Worm (Caenorhabditis elegans): ENCODE results near the gene C38C3.3.

Gene C38C3.3

ce11 chrV:1464543-1465040 is 30.8 kb upstream of the C38C3.3 start, which contains the start of the genes fpn-1.2 and pqn-54:
Gene fpn-1.2 (minus strand): TSS chrV:1464699.
Gene pqn-54 (plus strand): TSS chrV:1464990.
- TF ChIP-seq ztf-23 (GFP tag; IDR thresholded peaks at IDR 0.05), result no peak
- TF ChIP-seq ref-1 (GFP tag; conservative IDR thresholded peaks at IDR 0.05), result no peak
- no peak for TF ChIP-seq T22C8.4 (GFP tag; IDR thresholded peaks at IDR 0.05)

- no peak for TF ChIP-seq med-1 (GFP tag; optimal IDR thresholded peaks at IDR 0.05; ENCODE audit: insufficient read depth)
These were observed 29.5 kb upstream of the C38C3.3 start for ce11 chrV:1465932-1466331.

DNA sequence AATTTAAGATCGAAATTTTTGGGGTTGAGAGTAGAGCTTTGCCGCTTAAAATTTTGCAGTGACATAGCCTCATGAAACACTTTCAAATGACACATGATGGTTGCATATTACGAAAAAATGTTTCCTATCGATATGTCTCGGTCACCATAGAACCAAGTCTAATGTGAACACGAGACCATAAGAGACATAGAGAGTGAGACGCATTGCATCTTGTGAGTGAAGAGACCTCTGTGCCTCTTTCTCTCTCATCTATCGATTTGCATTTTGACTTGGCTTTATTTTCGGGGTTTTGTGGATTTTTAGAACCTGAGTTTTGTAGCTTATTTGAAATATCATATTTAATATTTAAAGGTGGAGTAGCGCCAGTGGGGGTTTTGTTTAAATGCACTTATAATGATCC is 28.5 kb upstream of the C38C3.3 start:
- no peak for TF ChIP-seq ztf-23 (GFP tag; IDR thresholded peaks at IDR 0.05)
- TF ChIP-seq T22C8.4 (GFP tag; IDR thresholded peaks at IDR 0.05), result peak; percentile 60

DNA sequence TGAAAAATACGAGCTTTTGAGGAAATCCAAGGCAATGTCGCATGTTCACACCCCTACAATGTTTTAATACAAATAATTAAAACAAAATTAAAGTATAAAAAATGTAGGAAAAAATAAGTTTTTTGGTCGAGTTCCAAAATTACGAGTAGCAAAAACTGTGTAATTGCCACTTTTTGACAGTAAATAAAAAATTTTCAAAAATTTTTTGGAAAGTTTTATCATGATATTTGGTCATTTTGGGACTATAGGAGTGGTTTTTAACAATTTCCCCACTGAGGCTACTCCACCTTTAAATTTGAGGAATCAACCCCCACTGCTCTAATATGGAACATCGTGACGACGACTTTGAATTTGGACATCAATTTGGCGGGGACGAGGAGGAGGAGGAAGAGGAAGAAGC is 28.0 kb upstream of the C38C3.3 start, which contains the start of gene gid-8:
gid-8 (plus strand) TSS at position 301 of the 400 bp plus-strand sequence.
- no peak for TF ChIP-seq med-1 (GFP tag; optimal IDR thresholded peaks at IDR 0.05; ENCODE audit: insufficient read depth)
- TF ChIP-seq ztf-29 (GFP tag; IDR thresholded peaks at IDR 0.05), result no peak
- TF ChIP-seq ref-1 (GFP tag; conservative IDR thresholded peaks at IDR 0.05), result no peak
- TF ChIP-seq T22C8.4 (GFP tag; IDR thresholded peaks at IDR 0.05), result no peak
- TF ChIP-seq flt-1 (GFP tag; IDR thresholded peaks at IDR 0.05), result no peak
- TF ChIP-seq tab-1 (GFP tag; IDR thresholded peaks at IDR 0.05), result no peak
- TF ChIP-seq ztf-23 (GFP tag; IDR thresholded peaks at IDR 0.05), result no peak
- TF ChIP-seq klf-2 (GFP tag; conservative IDR thresholded peaks at IDR 0.05), result no peak
- no peak for TF ChIP-seq cog-1 (tag; optimal IDR thresholded peaks at IDR 0.05)

- TF ChIP-seq ztf-29 (GFP tag; IDR thresholded peaks at IDR 0.05) (no peak), flt-1 (GFP tag; IDR thresholded peaks at IDR 0.05) (no peak), ztf-23 (GFP tag; IDR thresholded peaks at IDR 0.05) (no peak), cog-1 (tag; optimal IDR thresholded peaks at IDR 0.05) (no peak), T22C8.4 (GFP tag; IDR thresholded peaks at IDR 0.05) (no peak)
These were observed 26.5 kb upstream of the C38C3.3 start for ce11 chrV:1468905-1469304.

ce11 chrV:1471078-1471969 is 24.1 kb upstream of the C38C3.3 start:
- no peak for TF ChIP-seq flt-1 (GFP tag; IDR thresholded peaks at IDR 0.05)
- 0 out of 2 replicates have a peak, but pooled peaks have one; percentile 36 for TF ChIP-seq ztf-23 (GFP tag; IDR thresholded peaks at IDR 0.05)

DNA sequence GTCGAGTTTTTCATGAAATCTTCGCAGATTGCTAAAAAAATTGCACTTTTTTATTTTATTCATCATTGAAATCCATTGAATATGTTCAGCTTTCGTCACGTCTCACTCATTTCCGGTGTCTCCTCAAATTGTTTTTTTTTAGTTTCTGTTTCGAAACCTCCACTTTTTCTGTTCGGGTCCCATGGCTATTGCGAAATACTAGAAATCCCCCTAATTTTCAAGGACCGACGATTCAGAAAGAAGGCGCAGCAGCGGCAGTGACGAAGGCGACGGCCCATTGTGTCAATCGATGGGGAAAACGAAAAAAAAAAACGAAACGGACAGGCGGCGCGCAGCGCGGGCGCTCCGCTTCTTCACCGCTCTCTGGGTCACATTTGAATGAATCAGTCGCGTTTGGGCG is 23.5 kb upstream of the C38C3.3 start:
- no peak for TF ChIP-seq klf-2 (GFP tag; conservative IDR thresholded peaks at IDR 0.05)
- TF ChIP-seq med-1 (GFP tag; optimal IDR thresholded peaks at IDR 0.05; ENCODE audit: insufficient read depth), result no peak
- no peak for TF ChIP-seq cog-1 (tag; optimal IDR thresholded peaks at IDR 0.05)
- no peak for TF ChIP-seq tab-1 (GFP tag; IDR thresholded peaks at IDR 0.05)
- TF ChIP-seq flt-1 (GFP tag; IDR thresholded peaks at IDR 0.05), result no peak
- TF ChIP-seq ztf-23 (GFP tag; IDR thresholded peaks at IDR 0.05), result no peak
- no peak for TF ChIP-seq T22C8.4 (GFP tag; IDR thresholded peaks at IDR 0.05)
- TF ChIP-seq ref-1 (GFP tag; conservative IDR thresholded peaks at IDR 0.05), result no peak
- TF ChIP-seq ztf-29 (GFP tag; IDR thresholded peaks at IDR 0.05), result no peak

DNA sequence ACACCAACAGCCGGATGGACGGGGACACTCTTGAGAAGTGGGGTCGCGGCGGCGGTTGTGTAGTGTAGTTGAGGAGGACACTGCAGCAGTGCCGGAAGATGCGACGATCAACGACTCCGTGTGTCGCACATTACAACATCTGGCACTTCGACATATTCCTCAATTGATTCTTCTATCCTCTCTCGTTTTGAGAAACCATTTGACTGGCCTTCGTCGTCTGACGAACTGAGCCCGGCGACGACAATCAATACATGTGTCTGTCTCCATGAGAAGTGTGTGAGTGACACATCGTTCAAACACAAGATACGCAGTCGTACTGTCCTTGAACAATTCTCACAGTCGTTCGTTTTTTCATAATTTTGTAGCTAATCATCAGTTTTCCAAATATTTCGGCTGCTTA is 22.9 kb upstream of the C38C3.3 start:
- TF ChIP-seq ztf-23 (GFP tag; IDR thresholded peaks at IDR 0.05) (no peak), T22C8.4 (GFP tag; IDR thresholded peaks at IDR 0.05) (no peak)

DNA sequence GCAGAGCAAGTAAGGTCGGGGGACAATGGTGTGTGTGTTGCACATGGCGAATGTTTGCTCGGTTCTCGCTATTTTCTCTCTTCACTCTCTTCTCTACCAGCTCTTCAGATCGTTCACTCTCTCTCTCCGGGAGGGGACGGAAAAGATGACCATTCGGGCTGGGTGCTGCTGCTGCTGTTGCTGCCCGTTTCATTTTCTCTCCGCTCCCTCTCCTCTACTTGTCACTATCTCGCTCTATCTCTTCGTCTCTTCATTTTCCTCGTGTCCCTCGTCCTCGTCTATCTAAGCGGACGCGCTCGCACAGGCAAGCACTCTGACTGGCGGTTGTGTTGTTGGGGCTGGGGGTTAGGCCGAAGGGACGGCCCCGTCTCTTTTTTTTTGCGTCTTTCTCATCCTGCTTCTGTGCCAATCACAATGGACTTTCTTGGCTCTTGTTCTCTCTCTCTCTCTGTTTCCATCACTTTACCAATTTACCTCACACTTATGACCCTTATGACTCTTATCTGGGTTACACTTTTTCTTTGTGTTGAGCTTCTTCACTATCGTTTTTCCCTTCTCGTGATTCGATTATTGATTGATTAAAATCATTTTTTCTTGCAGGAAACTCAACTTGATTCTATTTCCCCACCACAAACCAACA is 20.8 kb upstream of the C38C3.3 start, which contains the start of the genes F53E2.2 and unc-60:
F53E2.2 (plus strand) TSS at position 601 of the 640 bp plus-strand sequence.
unc-60 (plus strand) TSS at position 601 of the 640 bp plus-strand sequence.
- TF ChIP-seq ztf-29 (GFP tag; IDR thresholded peaks at IDR 0.05), result no peak; the same call in 1 of the 2 replicates
- TF ChIP-seq flt-1 (GFP tag; IDR thresholded peaks at IDR 0.05), result 0 out of 2 replicates have a peak, but pooled peaks have one; percentile 57
- peak; percentile 46; the same call in 1 of the 2 replicates for TF ChIP-seq tab-1 (GFP tag; IDR thresholded peaks at IDR 0.05)

DNA sequence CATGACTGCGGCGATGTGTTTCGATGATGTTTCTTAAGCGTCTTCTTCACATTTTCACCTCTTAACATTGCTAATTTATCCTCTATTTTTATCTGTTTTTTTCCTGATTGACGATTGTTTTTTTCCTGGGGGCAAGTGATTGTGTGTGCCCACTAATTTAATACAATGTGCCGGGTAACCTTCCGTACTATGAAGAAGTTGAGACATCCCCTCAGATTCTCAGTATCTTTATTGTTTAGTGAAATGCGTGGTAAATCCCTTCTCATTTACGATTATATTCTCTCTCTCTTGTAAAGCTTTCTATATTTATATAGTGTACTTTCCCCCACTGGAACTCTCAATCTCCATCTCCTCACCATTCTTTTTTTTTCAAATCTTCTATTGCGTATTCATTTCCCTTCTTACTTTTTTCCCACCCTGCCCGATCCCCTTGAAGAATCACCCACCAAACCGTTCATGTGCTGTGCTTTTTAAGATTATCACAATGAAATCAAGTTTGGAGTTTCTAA is 19.1 kb upstream of the C38C3.3 start:
- TF ChIP-seq T22C8.4 (GFP tag; IDR thresholded peaks at IDR 0.05) (no peak), flt-1 (GFP tag; IDR thresholded peaks at IDR 0.05) (no peak), med-1 (GFP tag; optimal IDR thresholded peaks at IDR 0.05; ENCODE audit: insufficient read depth) (no peak), cog-1 (tag; optimal IDR thresholded peaks at IDR 0.05) (no peak), ref-1 (GFP tag; conservative IDR thresholded peaks at IDR 0.05) (no peak), ztf-29 (GFP tag; IDR thresholded peaks at IDR 0.05) (no peak), ztf-23 (GFP tag; IDR thresholded peaks at IDR 0.05) (no peak), tab-1 (GFP tag; IDR thresholded peaks at IDR 0.05) (no peak), klf-2 (GFP tag; conservative IDR thresholded peaks at IDR 0.05) (no peak)

Data from whole organism, midembryonic.